Worm (Caenorhabditis elegans) whole organism, mixed stage, embryonic: Measurements from ENCODE around the gene W09G12.7.

Experiments used
- M03D4.4 ChIP-seq: sonication (generic microtip); optimal IDR thresholded peaks from 2 replicates; lab custom pipeline; 2017; ENCODE audit warnings: mild to moderate bottlenecking, missing genetic modification characterization, missing compliant biosample characterization
- bed-3 ChIP-seq: fragments of 200-800 bp; sonication (Bioruptor generic); optimal IDR thresholded peaks from 3 replicates; lab custom pipeline; 2018; ENCODE audit warnings: mild to moderate bottlenecking, missing genetic modification characterization, moderate library complexity, missing compliant biosample characterization
- blmp-1 ChIP-seq: fragments of 150-350 bp; optimal IDR thresholded peaks from 2 replicates; lab custom pipeline; 2014; ENCODE audit warnings: missing biosample characterization, missing genetic modification characterization
- ceh-43 ChIP-seq: fragments of 200-800 bp; sonication (Bioruptor generic); optimal IDR thresholded peaks from 2 replicates; lab custom pipeline; 2018; ENCODE audit warnings: mild to moderate bottlenecking, missing genetic modification characterization, moderate library complexity, missing compliant biosample characterization
- ceh-83 ChIP-seq: fragments of 200-800 bp; sonication (Bioruptor generic); optimal IDR thresholded peaks from 2 replicates; lab custom pipeline; 2018; ENCODE audit warnings: mild to moderate bottlenecking, missing genetic modification characterization, missing compliant biosample characterization
- ces-1 ChIP-seq: fragments of 150-350 bp; optimal IDR thresholded peaks from 2 replicates; lab custom pipeline; 2014; ENCODE audit warnings: missing biosample characterization, missing genetic modification reagents, missing genetic modification characterization
- cnd-1 ChIP-seq: fragments of 200-800 bp; sonication (Bioruptor generic); optimal IDR thresholded peaks from 2 replicates; lab custom pipeline; 2018; ENCODE audit warnings: mild to moderate bottlenecking, missing genetic modification characterization, missing compliant biosample characterization
- drap-1 ChIP-seq: fragments of 200-800 bp; sonication (Bioruptor generic); optimal IDR thresholded peaks from 3 replicates; lab custom pipeline; 2018; ENCODE audit warnings: mild to moderate bottlenecking, missing genetic modification characterization, missing compliant biosample characterization
- elt-1 ChIP-seq: sonication (generic microtip); optimal IDR thresholded peaks from 2 replicates; lab custom pipeline; 2017; ENCODE audit warnings: missing genetic modification characterization, mild to moderate bottlenecking, missing compliant biosample characterization, antibody characterized with exemption, moderate library complexity, borderline replicate concordance; ENCODE audit not compliant: insufficient read depth
- elt-3 ChIP-seq: fragments of 150-350 bp; optimal IDR thresholded peaks from 2 replicates; lab custom pipeline; 2014; ENCODE audit warnings: missing biosample characterization, missing genetic modification characterization
- flh-1 ChIP-seq: fragments of 200-800 bp; sonication (Bioruptor generic); optimal IDR thresholded peaks from 2 replicates; lab custom pipeline; 2018; ENCODE audit warnings: mild to moderate bottlenecking, missing genetic modification characterization, moderate library complexity, missing compliant biosample characterization
- ham-2 ChIP-seq: fragments of 200-800 bp; sonication (Bioruptor generic); optimal IDR thresholded peaks from 2 replicates; lab custom pipeline; 2018; ENCODE audit warnings: mild to moderate bottlenecking, missing genetic modification characterization, missing compliant biosample characterization
- hlh-1 ChIP-seq: fragments of 150-350 bp; optimal IDR thresholded peaks from 2 replicates; lab custom pipeline; 2014; ENCODE audit warnings: missing biosample characterization, missing genetic modification reagents, missing genetic modification characterization
- lin-13 ChIP-seq: fragments of 150-350 bp; optimal IDR thresholded peaks from 2 replicates; lab custom pipeline; 2014; ENCODE audit warnings: missing biosample characterization, missing genetic modification characterization
- lin-32 ChIP-seq: fragments of 200-800 bp; sonication (Bioruptor generic); optimal IDR thresholded peaks from 2 replicates; lab custom pipeline; 2018; ENCODE audit warnings: mild to moderate bottlenecking, missing genetic modification characterization, missing compliant biosample characterization
- lsy-2 ChIP-seq: fragments of 150-350 bp; optimal IDR thresholded peaks from 2 replicates; lab custom pipeline; 2014; ENCODE audit warnings: missing biosample characterization, missing genetic modification characterization
- mab-5 ChIP-seq: fragments of 150-350 bp; optimal IDR thresholded peaks from 2 replicates; lab custom pipeline; 2014; ENCODE audit warnings: missing biosample characterization, missing genetic modification characterization
- mep-1 ChIP-seq: fragments of 150-350 bp; optimal IDR thresholded peaks from 2 replicates; lab custom pipeline; 2017; ENCODE audit warnings: missing biosample characterization, missing genetic modification reagents, missing genetic modification characterization, inconsistent platforms
- mls-2 ChIP-seq: sonication (generic microtip); optimal IDR thresholded peaks from 2 replicates; lab custom pipeline; 2016; ENCODE audit warnings: mild to moderate bottlenecking, missing genetic modification characterization, moderate library complexity, missing compliant biosample characterization
- nhr-12 ChIP-seq: fragments of 150-350 bp; optimal IDR thresholded peaks from 2 replicates; lab custom pipeline; 2014; ENCODE audit warnings: missing biosample characterization, missing genetic modification characterization
- nhr-2 ChIP-seq: fragments of 150-350 bp; optimal IDR thresholded peaks from 2 replicates; lab custom pipeline; 2014; ENCODE audit warnings: missing biosample characterization, missing genetic modification characterization
- nhr-237 ChIP-seq: fragments of 150-350 bp; optimal IDR thresholded peaks from 2 replicates; lab custom pipeline; 2014; ENCODE audit warnings: missing biosample characterization, missing genetic modification characterization
- nhr-28 ChIP-seq: fragments of 150-350 bp; optimal IDR thresholded peaks from 2 replicates; lab custom pipeline; 2014; ENCODE audit warnings: missing biosample characterization, missing genetic modification characterization
- nhr-76 ChIP-seq: sonication (generic microtip); optimal IDR thresholded peaks from 2 replicates; lab custom pipeline; 2017; ENCODE audit warnings: missing biosample characterization, missing genetic modification characterization
- pha-4 ChIP-seq: fragments of 150-350 bp; optimal IDR thresholded peaks from 2 replicates; lab custom pipeline; 2018; ENCODE audit warnings: missing biosample characterization, missing genetic modification reagents, missing genetic modification characterization
- snpc-4 ChIP-seq: fragments of 150-350 bp; optimal IDR thresholded peaks from 2 replicates; lab custom pipeline; 2014; ENCODE audit warnings: missing biosample characterization, missing genetic modification characterization
- sptf-1 ChIP-seq: sonication (generic microtip); optimal IDR thresholded peaks from 2 replicates; lab custom pipeline; 2017; ENCODE audit warnings: mild to moderate bottlenecking, missing genetic modification characterization, moderate library complexity, missing compliant biosample characterization
- tbx-8 ChIP-seq: fragments of 200-800 bp; sonication (Bioruptor generic); optimal IDR thresholded peaks from 2 replicates; lab custom pipeline; 2018; ENCODE audit warnings: mild to moderate bottlenecking, missing genetic modification characterization, moderate library complexity, missing compliant biosample characterization
- unc-120 ChIP-seq: sonication (generic microtip); optimal IDR thresholded peaks from 2 replicates; lab custom pipeline; 2017; ENCODE audit warnings: missing genetic modification characterization, missing compliant biosample characterization; ENCODE audit not compliant: poor library complexity, severe bottlenecking
- unc-39 ChIP-seq: fragments of 150-350 bp; optimal IDR thresholded peaks from 2 replicates; lab custom pipeline; 2014; ENCODE audit warnings: missing biosample characterization, missing genetic modification characterization
- unc-62 ChIP-seq: fragments of 150-350 bp; optimal IDR thresholded peaks from 2 replicates; lab custom pipeline; 2014; ENCODE audit warnings: missing biosample characterization, missing genetic modification reagents, missing genetic modification characterization
- zip-8 ChIP-seq: fragments of 150-350 bp; optimal IDR thresholded peaks from 2 replicates; lab custom pipeline; 2014; ENCODE audit warnings: missing biosample characterization, missing genetic modification characterization
- ztf-11 ChIP-seq: fragments of 150-350 bp; optimal IDR thresholded peaks from 2 replicates; lab custom pipeline; 2014; ENCODE audit warnings: missing biosample characterization, missing genetic modification characterization

W09G12.7 gene

ce11 chrIV:1261024-1261423, 32.1 kb downstream of the W09G12.7 start, which contains the start of gene clec-169:
TSS of gene clec-169 (plus strand) at chrIV:1261324.
- TF ChIP-seq ces-1 (GFP tag; lab: Kevin White, UChicago) (no peak), snpc-4 (tag; lab: Kevin White, UChicago) (no peak), pha-4 (tag; lab: Kevin White, UChicago) (no peak), ham-2 (GFP tag; lab: Kevin White, UChicago) (no peak), nhr-2 (tag; lab: Kevin White, UChicago) (no peak), unc-62 (GFP tag; lab: Kevin White, UChicago) (no peak), unc-39 (tag; lab: Kevin White, UChicago) (no peak), M03D4.4 (tag; lab: Kevin White, UChicago) (no peak), zip-8 (no peak), mep-1 (tag; lab: Kevin White, UChicago) (no peak), nhr-12 (tag; lab: Kevin White, UChicago) (no peak), tbx-8 (GFP tag; lab: Kevin White, UChicago) (no peak), elt-3 (tag; lab: Kevin White, UChicago) (no peak), sptf-1 (tag; lab: Kevin White, UChicago) (no peak), mls-2 (tag; lab: Kevin White, UChicago) (no peak), blmp-1 (tag; lab: Kevin White, UChicago) (no peak), unc-120 (tag; lab: Kevin White, UChicago) (no peak)

- TF ChIP-seq hlh-1 (no peak), tbx-8 (GFP tag; lab: Kevin White, UChicago) (no peak), ceh-83 (GFP tag; lab: Kevin White, UChicago) (no peak), cnd-1 (tag; lab: Kevin White, UChicago) (no peak), nhr-76 (no peak), snpc-4 (tag; lab: Kevin White, UChicago) (no peak), lin-32 (GFP tag; lab: Kevin White, UChicago) (no peak)
These were observed 33.0 kb downstream of the W09G12.7 start for ce11 chrIV:1261930-1262329.

- TF ChIP-seq lsy-2 (tag; lab: Kevin White, UChicago): no peak
- no peak for TF ChIP-seq ztf-11 (tag; lab: Kevin White, UChicago)
- no peak for TF ChIP-seq bed-3
- no peak for TF ChIP-seq ces-1 (GFP tag; lab: Kevin White, UChicago)
- no peak for TF ChIP-seq pha-4 (tag; lab: Kevin White, UChicago)
- no peak for TF ChIP-seq mls-2 (tag; lab: Kevin White, UChicago)
- no peak for TF ChIP-seq nhr-76
- TF ChIP-seq hlh-1: no peak
- TF ChIP-seq nhr-237 (tag; lab: Kevin White, UChicago): no peak
- no peak for TF ChIP-seq flh-1
These were observed 36.0 kb downstream of the W09G12.7 start, which contains the start of gene F38A1.13 for ce11 chrIV:1264928-1265327. TSS of gene F38A1.13 (plus strand) at chrIV:1265228.

- TF ChIP-seq bed-3 (no peak), lin-13 (tag; lab: Kevin White, UChicago) (no peak), nhr-237 (tag; lab: Kevin White, UChicago) (no peak), elt-1 (tag; lab: Kevin White, UChicago) (no peak), ztf-11 (tag; lab: Kevin White, UChicago) (no peak), elt-3 (tag; lab: Kevin White, UChicago) (no peak), blmp-1 (tag; lab: Kevin White, UChicago) (no peak), nhr-28 (tag; lab: Kevin White, UChicago) (no peak), unc-62 (GFP tag; lab: Kevin White, UChicago) (no peak), mab-5 (no peak), ceh-43 (no peak), snpc-4 (tag; lab: Kevin White, UChicago) (no peak), ces-1 (GFP tag; lab: Kevin White, UChicago) (no peak)
These were observed 37.3 kb downstream of the W09G12.7 start for ce11 chrIV:1266138-1266537.

ce11 chrIV:1266724-1267123, 37.8 kb downstream of the W09G12.7 start, which contains the start of gene clec-170:
TSS of gene clec-170 (plus strand) at chrIV:1266866.
- TF ChIP-seq zip-8 (no peak), blmp-1 (tag; lab: Kevin White, UChicago) (no peak), pha-4 (tag; lab: Kevin White, UChicago) (no peak), mab-5 (no peak), lsy-2 (tag; lab: Kevin White, UChicago) (no peak), nhr-237 (tag; lab: Kevin White, UChicago) (no peak), cnd-1 (tag; lab: Kevin White, UChicago) (no peak), bed-3 (no peak), ceh-43 (no peak), flh-1 (no peak), drap-1 (no peak), sptf-1 (tag; lab: Kevin White, UChicago) (no peak), M03D4.4 (tag; lab: Kevin White, UChicago) (no peak), nhr-12 (tag; lab: Kevin White, UChicago) (no peak), mls-2 (tag; lab: Kevin White, UChicago) (no peak), ceh-83 (GFP tag; lab: Kevin White, UChicago) (no peak), elt-3 (tag; lab: Kevin White, UChicago) (no peak), ztf-11 (tag; lab: Kevin White, UChicago) (no peak)
- TF ChIP-seq, all 35 proteins: peak for 0
